Worm (Caenorhabditis elegans) whole organism, young adult: ENCODE results near the gene gcy-14.
"Not testable (repeated sequence)": the region's sequence is repeated elsewhere in the genome, so short reads cannot be mapped to it uniquely, and the experiment has no call there.

ENCODE experiments used
- B0035.1 ChIP-seq: sonication (generic microtip); optimal IDR thresholded peaks from 2 replicates; lab custom pipeline; 2016; ENCODE audit warnings: missing genetic modification characterization, mild to moderate bottlenecking, missing compliant biosample characterization, missing genotype, missing genetic modification reagents
- F10E7.11 ChIP-seq: sonication (generic microtip); optimal IDR thresholded peaks from 2 replicates; lab custom pipeline; 2017; ENCODE audit warnings: mild to moderate bottlenecking, missing genetic modification characterization, moderate library complexity, missing compliant biosample characterization
- F23B12.7 ChIP-seq: sonication (generic microtip); optimal IDR thresholded peaks from 2 replicates; lab custom pipeline; 2017; ENCODE audit warnings: missing genetic modification characterization, mild to moderate bottlenecking, missing compliant biosample characterization, antibody characterized with exemption, moderate library complexity; ENCODE audit not compliant: insufficient read depth
- F33H1.4 ChIP-seq: fragments of 200-800 bp; sonication (Bioruptor generic); IDR thresholded peaks from 2 replicates; pipeline ENCODE4 v1.3.6; 2022; ENCODE audit warnings: missing genetic modification reagents, missing genetic modification characterization, missing compliant biosample characterization
- F39B2.1 ChIP-seq: fragments of 200-800 bp; sonication (Bioruptor generic); IDR thresholded peaks from 2 replicates; pipeline ENCODE4 v1.3.6; 2022; ENCODE audit warnings: missing genetic modification reagents, missing genetic modification characterization, missing compliant biosample characterization
- F52B5.7 ChIP-seq: sonication (generic microtip); optimal IDR thresholded peaks from 2 replicates; lab custom pipeline; 2016; ENCODE audit warnings: mild to moderate bottlenecking, missing genetic modification characterization, missing compliant biosample characterization
- T07F8.4 ChIP-seq: sonication (generic microtip); optimal IDR thresholded peaks from 2 replicates; lab custom pipeline; 2016; ENCODE audit warnings: mild to moderate bottlenecking, missing genetic modification characterization, moderate library complexity, missing compliant biosample characterization
- T26A5.8 ChIP-seq: sonication (generic microtip); optimal IDR thresholded peaks from 2 replicates; lab custom pipeline; 2016; ENCODE audit warnings: missing genetic modification characterization, missing compliant biosample characterization
- Y79H2A.3 ChIP-seq: fragments of 200-800 bp; sonication (Bioruptor generic); conservative IDR thresholded peaks from 2 replicates; pipeline ENCODE4 v1.3.6; 2022; ENCODE audit warnings: missing genetic modification reagents, missing genetic modification characterization, missing compliant biosample characterization
- akir-1 ChIP-seq: fragments of 200-800 bp; sonication (Bioruptor generic); optimal IDR thresholded peaks from 2 replicates; lab custom pipeline; 2018; ENCODE audit warnings: mild to moderate bottlenecking, missing genetic modification characterization, moderate library complexity, missing compliant biosample characterization
- ama-1 ChIP-seq, 3 experiments: fragments of 150-350 bp in 1 of 3; sonication (generic microtip) in 2 of 3; optimal IDR thresholded peaks; 2 replicates each; lab custom pipeline; 2014 to 2018; ENCODE audit warnings: missing biosample characterization in 2 of 3, missing genetic modification characterization in 2 of 3, missing genetic modification reagents in 2 of 3
- aptf-3 ChIP-seq: fragments of 200-800 bp; sonication (Bioruptor generic); IDR thresholded peaks from 2 replicates; pipeline ENCODE4 v1.3.6; 2022; ENCODE audit warnings: missing genetic modification characterization, missing compliant biosample characterization
- athp-1 ChIP-seq: sonication (generic microtip); optimal IDR thresholded peaks from 2 replicates; lab custom pipeline; 2017; ENCODE audit warnings: mild to moderate bottlenecking, missing genetic modification characterization, missing compliant biosample characterization
- attf-5 ChIP-seq: fragments of 200-800 bp; sonication (Bioruptor generic); optimal IDR thresholded peaks from 2 replicates; lab custom pipeline; 2018; ENCODE audit warnings: mild to moderate bottlenecking, missing genetic modification characterization, missing compliant biosample characterization
- ceh-100 ChIP-seq: fragments of 200-800 bp; sonication (Bioruptor generic); IDR thresholded peaks from 2 replicates; pipeline ENCODE4 v1.3.6; 2022; ENCODE audit warnings: missing genetic modification reagents, missing genetic modification characterization, missing compliant biosample characterization
- ceh-79 ChIP-seq: sonication (generic microtip); optimal IDR thresholded peaks from 2 replicates; lab custom pipeline; 2017; ENCODE audit warnings: mild to moderate bottlenecking, missing genetic modification characterization, missing compliant biosample characterization
- dpff-1 ChIP-seq: sonication (generic microtip); optimal IDR thresholded peaks from 2 replicates; lab custom pipeline; 2017; ENCODE audit warnings: mild to moderate bottlenecking, missing genetic modification characterization, missing compliant biosample characterization
- dpl-1 ChIP-seq: fragments of 150-350 bp; optimal IDR thresholded peaks from 2 replicates; lab custom pipeline; 2014; ENCODE audit warnings: missing biosample characterization, missing genetic modification reagents, missing genetic modification characterization
- egl-18 ChIP-seq: fragments of 200-800 bp; sonication (Bioruptor generic); IDR thresholded peaks from 2 replicates; pipeline ENCODE4 v1.3.6; 2022; ENCODE audit warnings: missing genetic modification reagents, missing genetic modification characterization, missing compliant biosample characterization
- egl-44 ChIP-seq: fragments of 200-800 bp; sonication (Bioruptor generic); IDR thresholded peaks from 2 replicates; pipeline ENCODE4 v1.3.6; 2022; ENCODE audit warnings: missing genetic modification reagents, missing genetic modification characterization, missing compliant biosample characterization
- ets-4 ChIP-seq: fragments of 200-800 bp; sonication (Bioruptor generic); optimal IDR thresholded peaks from 2 replicates; lab custom pipeline; 2018; ENCODE audit warnings: mild to moderate bottlenecking, missing genetic modification characterization, missing compliant biosample characterization
- hlh-12 ChIP-seq: sonication (generic microtip); optimal IDR thresholded peaks from 2 replicates; lab custom pipeline; 2016; ENCODE audit warnings: missing genetic modification characterization, missing compliant biosample characterization
- hmg-1.2 ChIP-seq: fragments of 200-800 bp; sonication (Bioruptor generic); IDR thresholded peaks from 2 replicates; pipeline ENCODE4 v1.3.6; 2022; ENCODE audit warnings: missing genetic modification reagents, missing genetic modification characterization, missing compliant biosample characterization
- let-526 ChIP-seq: fragments of 200-800 bp; sonication (Bioruptor generic); IDR thresholded peaks from 2 replicates; pipeline ENCODE4 v1.3.6; 2022; ENCODE audit warnings: missing genetic modification reagents, missing genetic modification characterization, missing compliant biosample characterization
- let-607 ChIP-seq, 2 experiments: fragments of 200-800 bp in 1 of 2; sonication (Bioruptor generic) in 1 of 2; sonication (generic microtip) in 1 of 2; optimal IDR thresholded peaks; 2 replicates each; lab custom pipeline; 2016 to 2018; ENCODE audit warnings: mild to moderate bottlenecking in 2 of 2, missing compliant biosample characterization in 2 of 2, missing genetic modification characterization in 2 of 2, moderate library complexity in 2 of 2, missing genotype in 1 of 2
- lin-40 ChIP-seq: sonication (generic microtip); optimal IDR thresholded peaks from 2 replicates; lab custom pipeline; 2016; ENCODE audit warnings: missing genetic modification characterization, mild to moderate bottlenecking, missing compliant biosample characterization, missing genotype, missing genetic modification reagents
- lsl-1 ChIP-seq: fragments of 200-800 bp; sonication (Bioruptor generic); optimal IDR thresholded peaks from 2 replicates; lab custom pipeline; 2018; ENCODE audit warnings: mild to moderate bottlenecking, missing genetic modification characterization, moderate library complexity, missing compliant biosample characterization
- madf-6 ChIP-seq: fragments of 200-800 bp; sonication (Bioruptor generic); IDR thresholded peaks from 2 replicates; pipeline ENCODE4 v1.3.6; 2022; ENCODE audit warnings: missing genetic modification reagents, missing genetic modification characterization, missing compliant biosample characterization
- mel-28 ChIP-seq: sonication (generic microtip); optimal IDR thresholded peaks from 2 replicates; lab custom pipeline; 2016; ENCODE audit warnings: borderline replicate concordance, mild to moderate bottlenecking, missing genetic modification characterization, missing compliant biosample characterization
- mes-4 ChIP-seq: sonication (generic microtip); optimal IDR thresholded peaks from 2 replicates; lab custom pipeline; 2016; ENCODE audit warnings: missing genotype, missing genetic modification characterization, missing compliant biosample characterization
- nfya-2 ChIP-seq: fragments of 200-800 bp; sonication (Bioruptor generic); IDR thresholded peaks from 2 replicates; pipeline ENCODE4 v1.3.6; 2022; ENCODE audit warnings: missing genetic modification reagents, missing genetic modification characterization, missing compliant biosample characterization
- nfyb-1 ChIP-seq: fragments of 200-800 bp; sonication (Bioruptor generic); IDR thresholded peaks from 2 replicates; pipeline ENCODE4 v1.3.6; 2022; ENCODE audit warnings: missing genetic modification reagents, missing genetic modification characterization, missing compliant biosample characterization
- nhr-27 ChIP-seq: fragments of 200-800 bp; sonication (Bioruptor generic); optimal IDR thresholded peaks from 2 replicates; lab custom pipeline; 2018; ENCODE audit warnings: mild to moderate bottlenecking, missing genetic modification characterization, moderate library complexity, missing compliant biosample characterization
- nhr-80 ChIP-seq: sonication (generic microtip); optimal IDR thresholded peaks from 2 replicates; lab custom pipeline; 2016; ENCODE audit warnings: missing genetic modification characterization, missing compliant biosample characterization
- snpc-4 ChIP-seq, 5 experiments: fragments of 150-350 bp in 1 of 5; sonication (generic microtip) in 4 of 5; optimal IDR thresholded peaks; 2 replicates each; lab custom pipeline; 2014 to 2018; ENCODE audit warnings: missing genetic modification characterization in 5 of 5, missing biosample characterization in 3 of 5, antibody characterized with exemption in 2 of 5, mild to moderate bottlenecking in 2 of 5, missing compliant biosample characterization in 2 of 5, missing genotype in 2 of 5, moderate library complexity in 2 of 5, missing genetic modification reagents in 1 of 5
- somi-1 ChIP-seq: fragments of 200-800 bp; sonication (Bioruptor generic); optimal IDR thresholded peaks from 2 replicates; lab custom pipeline; 2018; ENCODE audit warnings: mild to moderate bottlenecking, missing genetic modification characterization, missing compliant biosample characterization
- sptf-2 ChIP-seq: fragments of 200-800 bp; sonication (Bioruptor generic); optimal IDR thresholded peaks from 2 replicates; lab custom pipeline; 2018; ENCODE audit warnings: mild to moderate bottlenecking, missing genetic modification characterization, missing compliant biosample characterization
- tbp1 ChIP-seq: fragments of 200-800 bp; sonication (Bioruptor generic); optimal IDR thresholded peaks from 2 replicates; lab custom pipeline; 2018; ENCODE audit warnings: mild to moderate bottlenecking, missing genetic modification characterization, missing compliant biosample characterization
- unc-130 ChIP-seq: sonication (generic microtip); optimal IDR thresholded peaks from 2 replicates; lab custom pipeline; 2016; ENCODE audit warnings: missing genetic modification reagents, missing genetic modification characterization, missing compliant biosample characterization
- unc-62 ChIP-seq: fragments of 150-350 bp; optimal IDR thresholded peaks from 2 replicates; lab custom pipeline; 2014; ENCODE audit warnings: missing biosample characterization, missing genetic modification reagents, missing genetic modification characterization
- xnd-1 ChIP-seq: sonication (generic microtip); optimal IDR thresholded peaks from 2 replicates; lab custom pipeline; 2016; ENCODE audit warnings: missing genotype, missing genetic modification reagents, missing genetic modification characterization, missing compliant biosample characterization
- zfh-2 ChIP-seq: fragments of 200-800 bp; sonication (Bioruptor generic); conservative IDR thresholded peaks from 2 replicates; pipeline ENCODE4 v1.3.6; 2022; ENCODE audit warnings: missing genetic modification reagents, missing genetic modification characterization, missing compliant biosample characterization
- ztf-26 ChIP-seq: sonication (generic microtip); optimal IDR thresholded peaks from 2 replicates; lab custom pipeline; 2017; ENCODE audit warnings: missing genetic modification characterization, missing compliant biosample characterization
- ztf-28 ChIP-seq: fragments of 200-800 bp; sonication (Bioruptor generic); IDR thresholded peaks from 2 replicates; pipeline ENCODE4 v1.3.6; 2022; ENCODE audit warnings: missing genetic modification reagents, missing genetic modification characterization, missing compliant biosample characterization

gcy-14 gene

DNA sequence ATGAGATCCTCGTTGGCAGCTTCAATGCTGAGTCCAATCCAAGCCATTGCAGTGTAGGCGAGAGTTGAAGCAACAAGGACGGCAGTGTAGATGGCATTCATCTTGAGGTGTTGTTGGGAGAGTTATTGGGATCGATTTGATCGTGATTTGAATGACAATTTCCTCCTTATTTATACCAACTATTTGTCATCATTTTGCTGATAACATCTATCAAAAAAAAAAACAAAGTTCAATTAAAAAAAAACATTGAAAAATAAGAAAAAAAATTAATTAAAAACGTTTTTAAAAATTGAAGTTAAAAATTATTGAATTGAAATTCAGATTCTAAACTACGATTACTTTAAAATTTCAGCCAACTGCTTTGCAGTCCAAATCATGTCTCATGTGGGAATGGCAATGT lies 41.1 kb downstream of the gcy-14 start, which contains the start of gene nspa-8:
Gene nspa-8, minus strand, starts transcription at position 101 of the 400 bp plus-strand sequence.
- TF ChIP-seq F39B2.1 (GFP tag; lab: Robert Waterston, UW); xnd-1 (tag; lab: Kevin White, UChicago); nhr-80: not testable (repeated sequence)

ce11 chrV:14824124-14824523 lies 44.0 kb downstream of the gcy-14 start, which contains the start of gene W06A7.4:
Gene W06A7.4, plus strand, starts transcription at chrV:14824424.
- TF ChIP-seq egl-18 (GFP tag; lab: Robert Waterston, UW) (no peak), nfya-2 (GFP tag; lab: Robert Waterston, UW) (no peak), lin-40 (no peak), egl-44 (GFP tag; lab: Robert Waterston, UW) (no peak), let-607 (tag; optimal IDR thresholded peaks at IDR 0.05; lab: Kevin White, UChicago) (no peak), zfh-2 (GFP tag; lab: Robert Waterston, UW) (no peak), unc-62 (GFP tag; lab: Kevin White, UChicago) (no peak), mes-4 (no peak), unc-130 (GFP tag; lab: Kevin White, UChicago) (no peak), madf-6 (no peak), hmg-1.2 (GFP tag; lab: Robert Waterston, UW) (no peak), dpff-1 (tag; lab: Kevin White, UChicago) (no peak), akir-1 (GFP tag; lab: Kevin White, UChicago) (no peak), Y79H2A.3 (no peak), F10E7.11 (tag; lab: Kevin White, UChicago) (no peak), athp-1 (no peak), sptf-2 (GFP tag; lab: Kevin White, UChicago) (no peak), ceh-100 (GFP tag; lab: Robert Waterston, UW) (no peak)

DNA sequence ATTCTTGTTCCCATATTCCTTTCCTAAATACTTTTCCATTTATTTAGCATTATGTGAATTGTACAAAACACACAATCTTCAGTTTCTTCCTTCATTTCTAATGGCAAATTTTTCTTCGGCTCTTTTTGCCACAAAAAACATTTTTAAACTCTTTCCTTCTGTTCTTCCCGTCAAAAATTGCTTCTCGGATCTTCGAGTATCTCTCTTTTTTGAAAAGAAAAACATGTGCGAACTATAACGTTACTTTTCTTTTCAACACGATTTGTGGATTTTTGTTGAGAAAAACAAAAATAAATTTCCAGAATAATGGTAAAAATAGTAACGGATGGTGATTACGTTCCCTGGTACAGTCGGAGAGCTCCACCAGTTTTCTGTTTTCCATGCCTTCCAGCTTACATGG lies 46.5 kb downstream of the gcy-14 start, which contains the start of gene W06A7.2:
Gene W06A7.2, plus strand, starts transcription at position 301 of the 400 bp plus-strand sequence.
- no peak for TF ChIP-seq T07F8.4 (tag; lab: Kevin White, UChicago)
- no peak for TF ChIP-seq B0035.1 (tag; lab: Kevin White, UChicago)
- no peak for TF ChIP-seq hlh-12 (tag; lab: Kevin White, UChicago)
- TF ChIP-seq F23B12.7 (tag; lab: Kevin White, UChicago): no peak
- TF ChIP-seq aptf-3 (GFP tag; lab: Robert Waterston, UW): no peak
- no peak for TF ChIP-seq snpc-4 (GFP tag; optimal IDR thresholded peaks at IDR 0.05; lab: Kevin White, UChicago)
- no peak for TF ChIP-seq snpc-4 (tag; optimal IDR thresholded peaks at IDR 0.05; lab: Kevin White, UChicago)
- TF ChIP-seq attf-5 (GFP tag; lab: Kevin White, UChicago): no peak
- TF ChIP-seq F52B5.7 (tag; lab: Kevin White, UChicago): no peak
- no peak for TF ChIP-seq tbp1 (GFP tag; lab: Kevin White, UChicago)
- TF ChIP-seq dpl-1 (GFP tag; lab: Kevin White, UChicago): no peak

- TF ChIP-seq T26A5.8 (no peak), ztf-28 (GFP tag; lab: Robert Waterston, UW) (no peak), nfyb-1 (no peak), ama-1 (optimal IDR thresholded peaks at IDR 0.05; lab: Kevin White, UChicago) (no peak), ama-1 (GFP tag; optimal IDR thresholded peaks at IDR 0.05; lab: Kevin White, UChicago) (no peak), F33H1.4 (GFP tag; lab: Robert Waterston, UW) (no peak), snpc-4 (GFP tag; optimal IDR thresholded peaks at IDR 0.05; lab: Kevin White, UChicago) (no peak), snpc-4 (tag; optimal IDR thresholded peaks at IDR 0.05; lab: Kevin White, UChicago) (no peak), nfya-2 (GFP tag; lab: Robert Waterston, UW) (no peak), mes-4 (no peak), ets-4 (no peak), mel-28 (tag; lab: Kevin White, UChicago) (no peak), unc-62 (GFP tag; lab: Kevin White, UChicago) (no peak), nhr-27 (tag; lab: Kevin White, UChicago) (no peak), ztf-26 (tag; lab: Kevin White, UChicago) (no peak), madf-6 (no peak), let-526 (no peak), somi-1 (GFP tag; lab: Kevin White, UChicago) (no peak), lsl-1 (GFP tag; lab: Kevin White, UChicago) (no peak), ceh-79 (tag; lab: Kevin White, UChicago) (no peak)
These were observed 47.8 kb downstream of the gcy-14 start for ce11 chrV:14820314-14820713.
